Fruit fly (Drosophila melanogaster) whole organism: ENCODE results near the gene JMJD5.

ENCODE experiments used
- CG8478 ChIP-seq: fragments of >200 bp; optimal IDR thresholded peaks from 2 replicates; lab custom pipeline; 2018; ENCODE audit warnings: inconsistent platforms
- EcR ChIP-seq, 2 experiments: fragments of >200 bp; optimal IDR thresholded peaks; 2 replicates each; lab custom pipeline; 2017; ENCODE audit warnings: missing biosample characterization in 2 of 2, missing genetic modification characterization in 2 of 2, missing genetic modification reagents in 2 of 2
- pan ChIP-seq: fragments of >200 bp; optimal IDR thresholded peaks from 2 replicates; lab custom pipeline; 2017
- psq ChIP-seq: fragments of >200 bp; optimal IDR thresholded peaks from 2 replicates; lab custom pipeline; 2017

DNA sequence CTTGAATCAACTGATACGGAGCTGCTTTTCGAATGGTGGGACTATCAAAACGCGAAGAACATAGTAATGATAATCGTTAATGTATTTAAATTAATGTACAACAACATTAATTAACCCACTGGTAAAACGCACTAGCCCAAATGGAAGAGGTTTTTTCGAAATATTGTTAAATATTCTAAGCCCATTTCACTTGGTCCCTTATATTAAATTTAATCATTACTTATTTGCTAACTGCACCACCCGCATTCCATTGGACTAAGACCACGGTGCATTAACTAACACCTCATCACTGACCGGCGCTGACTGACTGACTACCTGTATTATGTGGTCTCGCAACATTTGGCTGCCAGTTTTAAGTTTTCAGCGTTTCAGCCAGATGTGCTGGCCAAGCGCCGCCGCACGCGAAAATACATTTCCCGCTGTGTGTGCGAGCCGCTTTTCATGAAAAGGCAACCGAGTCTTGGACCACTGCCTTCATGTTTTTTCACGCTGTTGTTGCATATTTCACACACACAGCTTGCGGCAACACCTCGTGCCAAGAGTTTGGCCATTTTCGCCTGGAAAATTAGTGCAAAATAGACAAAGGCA lies 47.3 kb downstream of the JMJD5 start:
- TF ChIP-seq psq (lab: Kevin White, UChicago) (no peak), CG8478 (lab: Kevin White, UChicago) (no peak), EcR (GFP tag; optimal IDR thresholded peaks at IDR 0.05; lab: Kevin White, UChicago) (no peak), pan (lab: Kevin White, UChicago) (no peak)
